Fruit fly (Drosophila melanogaster) whole organism, embryonic: ENCODE results near the gene Rab3-GEF.

Experiments used
- Bteb2 ChIP-seq: fragments of 200-800 bp; sonication (Bioruptor generic); optimal IDR thresholded peaks from 2 replicates; lab custom pipeline; 2016; ENCODE audit warnings: missing biosample characterization, missing genetic modification characterization
- CG11247 ChIP-seq: fragments of 200-800 bp; sonication (Bioruptor generic); IDR thresholded peaks from 2 replicates; pipeline ENCODE4 v1.3.6; 2022; ENCODE audit warnings: missing biosample characterization, missing genetic modification characterization
- CG12942 ChIP-seq: fragments of 200-800 bp; sonication (Bioruptor generic); optimal IDR thresholded peaks from 3 replicates; lab custom pipeline; 2016; ENCODE audit warnings: missing biosample characterization, missing genetic modification characterization
- CG17361 ChIP-seq: fragments of 200-800 bp; sonication (Bioruptor generic); IDR thresholded peaks from 3 replicates; pipeline ENCODE4 v1.3.6; 2022; ENCODE audit warnings: missing biosample characterization, missing genetic modification characterization
- CG17829 ChIP-seq: fragments of 200-800 bp; optimal IDR thresholded peaks from 2 replicates; lab custom pipeline; 2019; ENCODE audit warnings: missing biosample characterization, mild to moderate bottlenecking, missing genetic modification characterization, moderate library complexity
- CG2199 ChIP-seq: fragments of 200-800 bp; sonication (Bioruptor generic); IDR thresholded peaks from 3 replicates; pipeline ENCODE4 v1.3.6; 2022; ENCODE audit warnings: missing biosample characterization, missing genetic modification characterization
- CG2678 ChIP-seq: fragments of 200-800 bp; sonication (Bioruptor generic); optimal IDR thresholded peaks from 3 replicates; lab custom pipeline; 2019; ENCODE audit warnings: missing biosample characterization, mild to moderate bottlenecking, missing genetic modification characterization, moderate library complexity
- CG2889 ChIP-seq: fragments of 200-800 bp; sonication (Bioruptor generic); IDR thresholded peaks from 3 replicates; pipeline ENCODE4 v1.3.6; 2022; ENCODE audit warnings: missing biosample characterization, missing genetic modification characterization
- CG4404 ChIP-seq: fragments of 200-800 bp; sonication (Bioruptor generic); IDR thresholded peaks from 2 replicates; pipeline ENCODE4 v1.3.6; 2022; ENCODE audit warnings: missing biosample characterization, missing genetic modification characterization
- CG6813 ChIP-seq: fragments of 200-800 bp; sonication (Bioruptor generic); optimal IDR thresholded peaks from 2 replicates; lab custom pipeline; 2017; ENCODE audit warnings: missing biosample characterization, missing genetic modification characterization, mild to moderate bottlenecking, moderate library complexity, missing genetic modification reagents
- CG7357 ChIP-seq: fragments of 200-800 bp; sonication (Bioruptor generic); IDR thresholded peaks from 3 replicates; pipeline ENCODE4 v1.3.6; 2022; ENCODE audit warnings: missing biosample characterization, missing genetic modification characterization
- CG7745 ChIP-seq: fragments of 200-800 bp; sonication (Bioruptor generic); optimal IDR thresholded peaks from 2 replicates; lab custom pipeline; 2018; ENCODE audit warnings: missing biosample characterization, mild to moderate bottlenecking, missing genetic modification characterization, moderate library complexity
- CG8089 ChIP-seq: fragments of 200-800 bp; sonication (Bioruptor generic); optimal IDR thresholded peaks from 3 replicates; lab custom pipeline; 2016; ENCODE audit warnings: missing biosample characterization, missing genetic modification characterization
- CG8290 ChIP-seq, 3 experiments: fragments of 200-800 bp; sonication (Bioruptor generic); optimal IDR thresholded peaks; 2 replicates each; lab custom pipeline; 2016 to 2019; ENCODE audit warnings: missing biosample characterization in 3 of 3, missing genetic modification characterization in 3 of 3, mild to moderate bottlenecking in 2 of 3, moderate library complexity in 1 of 3
- D ChIP-seq, 2 experiments: fragments of 200-800 bp in 1 of 2; fragments of >200 bp in 1 of 2; sonication (Bioruptor generic) in 1 of 2; optimal IDR thresholded peaks; 2 replicates in 1 of 2; 3 replicates in 1 of 2; lab custom pipeline; 2017; ENCODE audit warnings: mild to moderate bottlenecking in 1 of 2, missing biosample characterization in 1 of 2, missing genetic modification characterization in 1 of 2, missing genetic modification reagents in 1 of 2
- Dip3 ChIP-seq: fragments of 200-800 bp; sonication (Bioruptor generic); optimal IDR thresholded peaks from 3 replicates; lab custom pipeline; 2016; ENCODE audit warnings: missing biosample characterization, missing genetic modification characterization
- Drgx ChIP-seq: fragments of 200-800 bp; sonication (Bioruptor generic); IDR thresholded peaks from 2 replicates; pipeline ENCODE4 v1.3.6; 2022; ENCODE audit warnings: missing biosample characterization, missing genetic modification characterization
- HLHmδ ChIP-seq: fragments of 200-800 bp; sonication (Bioruptor generic); optimal IDR thresholded peaks from 2 replicates; lab custom pipeline; 2018; ENCODE audit warnings: missing biosample characterization, mild to moderate bottlenecking, missing genetic modification characterization, moderate library complexity
- Med ChIP-seq: fragments of 200-800 bp; sonication (Bioruptor generic); peaks from one replicate; lab custom pipeline; 2016; ENCODE audit warnings: missing biosample characterization, missing genetic modification characterization, mild to moderate bottlenecking, inconsistent platforms, moderate library complexity
- Neu2 ChIP-seq: fragments of 200-800 bp; sonication (Bioruptor generic); optimal IDR thresholded peaks from 3 replicates; lab custom pipeline; 2016; ENCODE audit warnings: missing biosample characterization, missing genetic modification characterization, borderline replicate concordance
- Nf-YC ChIP-seq: fragments of 200-800 bp; optimal IDR thresholded peaks from 3 replicates; lab custom pipeline; 2019; ENCODE audit warnings: missing biosample characterization, mild to moderate bottlenecking, missing genetic modification characterization, moderate library complexity
- Oaz ChIP-seq: fragments of 200-800 bp; sonication (Bioruptor generic); IDR thresholded peaks from 2 replicates; pipeline ENCODE4 v1.3.6; 2022; ENCODE audit warnings: missing biosample characterization, missing genetic modification characterization
- Opbp ChIP-seq: fragments of 200-800 bp; sonication (Bioruptor generic); IDR thresholded peaks from 3 replicates; pipeline ENCODE4 v1.3.6; 2022; ENCODE audit warnings: missing biosample characterization, missing genetic modification characterization; ENCODE audit not compliant: partially characterized antibody
- Sox100B ChIP-seq: fragments of 200-800 bp; sonication (Bioruptor generic); optimal IDR thresholded peaks from 3 replicates; lab custom pipeline; 2018; ENCODE audit warnings: missing biosample characterization, mild to moderate bottlenecking, missing genetic modification characterization
- Sox102F ChIP-seq: fragments of 200-800 bp; sonication (Bioruptor generic); optimal IDR thresholded peaks from 2 replicates; lab custom pipeline; 2018; ENCODE audit warnings: missing biosample characterization, mild to moderate bottlenecking, missing genetic modification characterization, moderate library complexity
- Sry-β ChIP-seq: fragments of 200-800 bp; sonication (Bioruptor generic); optimal IDR thresholded peaks from 2 replicates; lab custom pipeline; 2018; ENCODE audit warnings: missing biosample characterization, mild to moderate bottlenecking, missing genetic modification characterization, moderate library complexity
- Sry-δ ChIP-seq: fragments of 200-800 bp; sonication (Bioruptor generic); optimal IDR thresholded peaks from 2 replicates; lab custom pipeline; 2016; ENCODE audit warnings: missing biosample characterization, missing genetic modification characterization
- Ssrp ChIP-seq: fragments of 200-800 bp; sonication (Bioruptor generic); optimal IDR thresholded peaks from 2 replicates; lab custom pipeline; 2018; ENCODE audit warnings: missing biosample characterization, mild to moderate bottlenecking, missing genetic modification characterization, moderate library complexity
- ab ChIP-seq: fragments of 200-800 bp; sonication (Bioruptor generic); optimal IDR thresholded peaks from 2 replicates; lab custom pipeline; 2016; ENCODE audit warnings: missing biosample characterization, missing genetic modification characterization
- amos ChIP-seq: fragments of 200-800 bp; sonication (Bioruptor generic); IDR thresholded peaks from 2 replicates; pipeline ENCODE4 v1.3.6; 2022; ENCODE audit warnings: missing biosample characterization, missing genetic modification characterization; ENCODE audit not compliant: partially characterized antibody
- ato ChIP-seq: fragments of 200-800 bp; sonication (Bioruptor generic); IDR thresholded peaks from 2 replicates; pipeline ENCODE4 v1.3.6; 2022; ENCODE audit warnings: missing biosample characterization, missing genetic modification characterization; ENCODE audit not compliant: partially characterized antibody
- chinmo ChIP-seq: fragments of 200-800 bp; sonication (Bioruptor generic); IDR thresholded peaks from 4 replicates; pipeline ENCODE4 v1.3.6; 2022; ENCODE audit warnings: missing biosample characterization, missing genetic modification characterization; ENCODE audit not compliant: partially characterized antibody
- cwo ChIP-seq: fragments of 200-800 bp; sonication (Bioruptor generic); optimal IDR thresholded peaks from 3 replicates; lab custom pipeline; 2017; ENCODE audit warnings: missing biosample characterization, missing genetic modification characterization, mild to moderate bottlenecking, moderate library complexity, missing genetic modification reagents
- dpn ChIP-seq, 2 experiments: fragments of 200-800 bp; sonication (Bioruptor generic); optimal IDR thresholded peaks; 3 replicates each; lab custom pipeline; 2016; ENCODE audit warnings: missing biosample characterization in 2 of 2, missing genetic modification characterization in 2 of 2
- fd3F ChIP-seq: fragments of 200-800 bp; sonication (Bioruptor generic); optimal IDR thresholded peaks from 2 replicates; lab custom pipeline; 2018; ENCODE audit warnings: missing biosample characterization, mild to moderate bottlenecking, missing genetic modification characterization, moderate library complexity
- gsb-n ChIP-seq: fragments of 200-800 bp; sonication (Bioruptor generic); optimal IDR thresholded peaks from 3 replicates; lab custom pipeline; 2018; ENCODE audit warnings: missing biosample characterization, mild to moderate bottlenecking, missing genetic modification characterization
- h ChIP-seq: fragments of >200 bp; optimal IDR thresholded peaks from 2 replicates; lab custom pipeline; 2017
- mam ChIP-seq: fragments of 200-800 bp; sonication (Bioruptor generic); optimal IDR thresholded peaks from 3 replicates; lab custom pipeline; 2016; ENCODE audit warnings: missing biosample characterization, missing genetic modification characterization
- nau ChIP-seq: fragments of 200-800 bp; sonication (Bioruptor generic); optimal IDR thresholded peaks from 3 replicates; lab custom pipeline; 2017; ENCODE audit warnings: missing biosample characterization, mild to moderate bottlenecking, missing genetic modification characterization, missing genetic modification reagents
- nerfin-1 ChIP-seq: fragments of 200-800 bp; sonication (Bioruptor generic); optimal IDR thresholded peaks from 3 replicates; lab custom pipeline; 2019; ENCODE audit warnings: missing biosample characterization, mild to moderate bottlenecking, missing genetic modification characterization, moderate library complexity
- onecut ChIP-seq: fragments of 200-800 bp; sonication (Bioruptor generic); IDR thresholded peaks from 2 replicates; pipeline ENCODE4 v1.3.6; 2022; ENCODE audit warnings: missing biosample characterization, missing genetic modification characterization
- org-1 ChIP-seq: fragments of 200-800 bp; sonication (Bioruptor generic); optimal IDR thresholded peaks from 2 replicates; lab custom pipeline; 2017; ENCODE audit warnings: missing biosample characterization, missing genetic modification characterization
- ro ChIP-seq: fragments of 200-800 bp; sonication (Bioruptor generic); IDR thresholded peaks from 2 replicates; pipeline ENCODE4 v1.3.6; 2022; ENCODE audit warnings: missing biosample characterization, missing genetic modification characterization
- sens ChIP-seq: fragments of 200-800 bp; sonication (Bioruptor generic); peaks from one replicate; lab custom pipeline; 2016; ENCODE audit warnings: missing biosample characterization, missing genetic modification characterization
- seq ChIP-seq: fragments of 200-800 bp; sonication (Bioruptor generic); IDR thresholded peaks from 2 replicates; pipeline ENCODE4 v1.3.6; 2022; ENCODE audit warnings: missing biosample characterization, missing genetic modification characterization
- slp2 ChIP-seq: fragments of 200-800 bp; sonication (Bioruptor generic); optimal IDR thresholded peaks from 2 replicates; lab custom pipeline; 2016; ENCODE audit warnings: missing biosample characterization, missing genetic modification characterization
- trem ChIP-seq: fragments of 200-800 bp; optimal IDR thresholded peaks from 3 replicates; lab custom pipeline; 2019; ENCODE audit warnings: missing biosample characterization, mild to moderate bottlenecking, missing genetic modification characterization, moderate library complexity

Rab3-GEF gene

DNA sequence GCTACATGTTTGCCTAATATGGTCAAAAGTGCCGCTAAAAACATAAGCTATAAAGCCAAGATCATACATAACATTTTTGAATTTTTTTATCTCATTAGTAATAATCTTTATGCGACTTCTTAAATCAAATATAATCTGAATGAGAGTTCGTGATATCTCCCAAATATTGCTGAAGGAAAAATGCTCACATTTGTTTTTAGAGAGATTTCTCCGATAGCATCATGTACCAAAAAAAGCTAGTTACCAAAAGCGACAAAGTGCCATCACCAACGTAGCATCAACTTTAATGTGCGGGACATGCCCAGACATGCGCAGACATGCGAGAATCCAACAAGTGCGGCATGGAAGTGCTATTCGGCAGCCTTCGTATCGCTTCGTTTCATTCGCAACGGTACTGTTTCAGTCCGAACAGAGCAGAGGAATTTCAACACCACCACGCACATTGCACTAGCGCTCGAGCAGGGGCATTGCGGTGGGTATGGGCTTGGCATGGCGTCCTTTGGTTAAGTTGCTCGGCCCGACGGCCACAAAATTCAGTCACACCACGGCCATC lies at the start of gene Rab3-GEF (continued):
- TF ChIP-seq Bteb2 (GFP tag; lab: Kevin White, UChicago) (no peak), Nf-YC (tag; lab: Kevin White, UChicago) (no peak), Oaz (GFP tag; lab: Robert Waterston, UW) (no peak), ro (GFP tag; lab: Robert Waterston, UW) (no peak), CG8089 (GFP tag; lab: Kevin White, UChicago) (no peak), chinmo (GFP tag; lab: Robert Waterston, UW) (no peak), Sry-β (peak; percentile 64), CG2678 (tag; lab: Kevin White, UChicago) (no peak), cwo (GFP tag; lab: Kevin White, UChicago) (no peak), CG4404 (GFP tag; lab: Robert Waterston, UW) (no peak), nerfin-1 (tag; lab: Kevin White, UChicago) (peak; percentile 93), Sox100B (GFP tag; lab: Kevin White, UChicago) (no peak), CG17829 (no peak), Sox102F (no peak), Med (GFP tag; lab: Kevin White, UChicago) (peak; percentile 19), Sry-δ (GFP tag; lab: Kevin White, UChicago) (peak; percentile 14), seq (GFP tag; lab: Robert Waterston, UW) (no peak), trem (no peak), sens (GFP tag; lab: Kevin White, UChicago) (peak; percentile 24)

DNA sequence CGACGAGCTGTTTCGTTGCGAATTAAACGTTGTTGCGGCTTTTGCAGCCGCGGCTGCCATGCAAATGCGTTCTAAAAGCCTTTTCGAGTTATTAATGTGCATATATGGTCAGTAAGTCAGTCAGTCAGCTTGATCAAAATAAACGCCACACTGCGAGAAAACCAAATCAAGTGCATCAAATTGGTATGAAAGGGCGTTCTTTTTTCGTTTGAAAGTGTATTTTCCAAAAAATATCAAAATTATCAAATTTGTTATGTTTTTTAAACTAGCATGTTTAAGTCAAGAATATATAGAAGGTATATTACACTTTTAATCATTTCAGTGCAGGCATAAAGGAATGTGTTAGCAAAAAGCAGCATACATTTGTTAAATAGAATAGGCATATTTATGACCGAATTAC lies 47.0 kb upstream of the Rab3-GEF start:
- no peak for TF ChIP-seq Neu2 (GFP tag; lab: Kevin White, UChicago)
- TF ChIP-seq Drgx = peak; percentile 54
- no peak for TF ChIP-seq CG8290 (GFP tag; optimal IDR thresholded peaks at IDR 0.05; lab: Kevin White, UChicago)
- no peak for TF ChIP-seq CG8290 (tag; optimal IDR thresholded peaks at IDR 0.05; lab: Kevin White, UChicago)
- TF ChIP-seq D (optimal IDR thresholded peaks at IDR 0.05; lab: Kevin White, UChicago) = no peak
- no peak for TF ChIP-seq D (GFP tag; optimal IDR thresholded peaks at IDR 0.05; lab: Kevin White, UChicago)
- TF ChIP-seq CG7745 (tag; lab: Kevin White, UChicago) = no peak

DNA sequence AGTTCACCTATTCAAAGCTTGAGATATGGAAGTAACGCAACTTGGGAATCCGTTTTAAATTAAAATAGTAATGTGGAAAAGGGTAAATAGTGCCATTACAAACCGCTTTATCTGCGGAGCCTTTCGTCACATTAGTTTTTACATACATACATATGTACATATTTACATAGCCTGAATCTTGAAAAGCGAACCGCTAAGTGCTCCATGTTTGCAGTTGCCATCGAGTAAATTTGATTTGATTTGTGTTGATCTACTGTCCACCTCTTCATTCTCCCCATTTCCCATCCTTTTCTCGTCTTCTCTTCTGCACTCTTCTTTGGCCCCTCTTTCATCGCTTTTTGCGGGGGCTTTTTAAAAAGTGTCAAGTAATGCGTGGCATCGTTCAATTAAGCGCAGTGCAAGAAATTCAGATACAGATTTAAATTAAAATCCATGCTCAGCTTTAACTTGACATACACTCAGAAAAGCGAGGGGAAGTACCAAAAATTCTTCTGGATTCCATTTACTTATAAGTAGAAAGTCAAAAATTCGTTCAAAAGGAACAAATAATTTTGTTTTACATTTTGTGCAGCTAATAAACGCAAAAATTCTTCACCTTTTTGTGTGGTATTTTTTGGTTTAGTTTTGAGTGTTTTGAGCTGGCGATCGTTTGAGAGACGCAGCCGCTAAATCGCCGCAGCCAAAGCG lies 46.3 kb upstream of the Rab3-GEF start:
- TF ChIP-seq ab (GFP tag; lab: Kevin White, UChicago) (peak; percentile 23), HLHmδ (peak; percentile 91), CG11247 (GFP tag; lab: Robert Waterston, UW) (peak; percentile 72), mam (GFP tag; lab: Kevin White, UChicago) (peak; percentile 56), CG17361 (GFP tag; lab: Robert Waterston, UW) (peak; percentile 57; the same call in 2 of the 3 replicates), Ssrp (no peak), onecut (GFP tag; lab: Robert Waterston, UW) (peak; percentile 85), org-1 (GFP tag; lab: Kevin White, UChicago) (peak; percentile 85), amos (GFP tag; lab: Robert Waterston, UW) (no peak), ato (GFP tag; lab: Robert Waterston, UW) (no peak), CG2889 (GFP tag; lab: Robert Waterston, UW) (no peak), CG2199 (GFP tag; lab: Robert Waterston, UW) (no peak), CG6813 (peak; percentile 96), gsb-n (tag; lab: Kevin White, UChicago) (peak; percentile 88), slp2 (GFP tag; lab: Kevin White, UChicago) (peak; percentile 51), CG7357 (GFP tag; lab: Robert Waterston, UW) (peak; percentile 16; the same call in 1 of the 3 replicates), Dip3 (GFP tag; lab: Kevin White, UChicago) (peak; percentile 15), fd3F (GFP tag; lab: Kevin White, UChicago) (peak; percentile 69), nau (GFP tag; lab: Kevin White, UChicago) (peak; percentile 94), h (no peak), Opbp (GFP tag; lab: Robert Waterston, UW) (no peak), CG12942 (peak; percentile 73), dpn (GFP tag; optimal IDR thresholded peaks at IDR 0.05; lab: Kevin White, UChicago) (peak; percentile 35 to 70)
